Fruit fly (Drosophila melanogaster) whole organism, embryonic: Measurements from ENCODE around the gene CG4497.

Experiments used
- CG12155 ChIP-seq: fragments of 200-800 bp; sonication (Bioruptor generic); optimal IDR thresholded peaks from 3 replicates; lab custom pipeline; 2016; ENCODE audit warnings: missing biosample characterization, missing genetic modification characterization
- CG13624 ChIP-seq: fragments of 200-800 bp; sonication (Bioruptor generic); optimal IDR thresholded peaks from 2 replicates; lab custom pipeline; 2016; ENCODE audit warnings: missing biosample characterization, missing genetic modification characterization
- CG17385 ChIP-seq: fragments of 200-800 bp; sonication (Bioruptor generic); optimal IDR thresholded peaks from 3 replicates; lab custom pipeline; 2018; ENCODE audit warnings: missing biosample characterization, mild to moderate bottlenecking, missing genetic modification characterization
- Chrac-16 ChIP-seq: fragments of 200-800 bp; sonication (Bioruptor generic); optimal IDR thresholded peaks from 3 replicates; lab custom pipeline; 2016; ENCODE audit warnings: missing biosample characterization, missing genetic modification characterization
- Optix ChIP-seq: fragments of 200-800 bp; sonication (Bioruptor generic); IDR thresholded peaks from 3 replicates; pipeline ENCODE4 v1.3.6; 2022; ENCODE audit warnings: missing biosample characterization, missing genetic modification characterization
- chm ChIP-seq: fragments of 200-800 bp; sonication (Bioruptor generic); IDR thresholded peaks from 2 replicates; pipeline ENCODE4 v1.3.6; 2022; ENCODE audit warnings: missing biosample characterization, missing genetic modification characterization
- pzg ChIP-seq: fragments of 200-800 bp; sonication (Bioruptor generic); optimal IDR thresholded peaks from 3 replicates; lab custom pipeline; 2018; ENCODE audit warnings: missing biosample characterization, mild to moderate bottlenecking, missing genetic modification characterization, moderate library complexity
- salm ChIP-seq: fragments of 200-800 bp; sonication (Bioruptor generic); optimal IDR thresholded peaks from 2 replicates; lab custom pipeline; 2018; ENCODE audit warnings: missing biosample characterization, mild to moderate bottlenecking, missing genetic modification characterization
- sr ChIP-seq: fragments of 200-800 bp; sonication (Bioruptor generic); IDR thresholded peaks from 3 replicates; pipeline ENCODE4 v1.3.6; 2022; ENCODE audit warnings: missing biosample characterization, missing genetic modification characterization
- tup ChIP-seq: fragments of 200-800 bp; sonication (Bioruptor generic); optimal IDR thresholded peaks from 2 replicates; lab custom pipeline; 2016; ENCODE audit warnings: missing biosample characterization, mild to moderate bottlenecking, missing genetic modification characterization, moderate library complexity

dm6 chr2L:7150775-7151174 is 43.6 kb downstream of the CG4497 start:
- peak; percentile 48 for TF ChIP-seq CG17385 (GFP tag; lab: Kevin White, UChicago)
- no peak for TF ChIP-seq tup (GFP tag; lab: Kevin White, UChicago)
- TF ChIP-seq CG13624 (GFP tag; lab: Kevin White, UChicago) = no peak
- TF ChIP-seq Optix (GFP tag; lab: Robert Waterston, UW) = no peak
- TF ChIP-seq chm (GFP tag; lab: Robert Waterston, UW) = no peak
- peak; percentile 50 for TF ChIP-seq salm
- TF ChIP-seq sr (GFP tag; lab: Robert Waterston, UW) = no peak
- TF ChIP-seq Chrac-16 (GFP tag; lab: Kevin White, UChicago) = no peak
- TF ChIP-seq CG12155 = no peak
- TF ChIP-seq pzg (GFP tag; lab: Kevin White, UChicago) = no peak
